Worm (Caenorhabditis elegans): ENCODE data around the gene F26C11.3.

ce11 chrII:9879815-9880214 is 35.1 kb downstream of the F26C11.3 start:
- no peak for TF ChIP-seq nhr-76 (tag; optimal IDR thresholded peaks at IDR 0.05)
- no peak for TF ChIP-seq snpc-4 (tag; optimal IDR thresholded peaks at IDR 0.05)
